Fruit fly (Drosophila melanogaster) whole organism, embryonic: Measurements from ENCODE around the gene Cpr67Fa2.

Experiments
- Ada2b ChIP-seq: fragments of 200-800 bp; sonication (Bioruptor generic); IDR thresholded peaks from 2 replicates; pipeline ENCODE4 v1.3.6; 2022; ENCODE audit warnings: missing biosample characterization, missing genetic modification characterization
- Asciz ChIP-seq: fragments of 200-800 bp; sonication (Bioruptor generic); optimal IDR thresholded peaks from 2 replicates; lab custom pipeline; 2017; ENCODE audit warnings: missing biosample characterization, mild to moderate bottlenecking, missing genetic modification characterization, missing genetic modification reagents
- BtbVII ChIP-seq: fragments of 200-800 bp; sonication (Bioruptor generic); optimal IDR thresholded peaks from 3 replicates; lab custom pipeline; 2017; ENCODE audit warnings: missing biosample characterization, mild to moderate bottlenecking, missing genetic modification characterization
- CG10979 ChIP-seq: fragments of 200-800 bp; sonication (Bioruptor generic); optimal IDR thresholded peaks from 2 replicates; lab custom pipeline; 2018; ENCODE audit warnings: missing biosample characterization, mild to moderate bottlenecking, missing genetic modification characterization, moderate library complexity
- CG11504 ChIP-seq: fragments of 200-800 bp; sonication (Bioruptor generic); optimal IDR thresholded peaks from 3 replicates; lab custom pipeline; 2019; ENCODE audit warnings: missing biosample characterization, mild to moderate bottlenecking, missing genetic modification characterization, moderate library complexity
- CG11723 ChIP-seq: fragments of 200-800 bp; sonication (Bioruptor generic); optimal IDR thresholded peaks from 2 replicates; lab custom pipeline; 2017; ENCODE audit warnings: missing biosample characterization, mild to moderate bottlenecking, missing genetic modification characterization
- CG12299 ChIP-seq: fragments of 200-800 bp; sonication (Bioruptor generic); optimal IDR thresholded peaks from 2 replicates; lab custom pipeline; 2018; ENCODE audit warnings: missing biosample characterization, mild to moderate bottlenecking, missing genetic modification characterization
- CG13287 ChIP-seq: fragments of 200-800 bp; sonication (Bioruptor generic); IDR thresholded peaks from 2 replicates; pipeline ENCODE4 v1.3.6; 2022; ENCODE audit warnings: missing biosample characterization, missing genetic modification characterization; ENCODE audit not compliant: partially characterized antibody
- CG13775 ChIP-seq: fragments of 200-800 bp; sonication (Bioruptor generic); optimal IDR thresholded peaks from 3 replicates; lab custom pipeline; 2017; ENCODE audit warnings: missing biosample characterization, mild to moderate bottlenecking, missing genetic modification characterization
- CG15514 ChIP-seq: fragments of 200-800 bp; sonication (Bioruptor generic); optimal IDR thresholded peaks from 3 replicates; lab custom pipeline; 2017; ENCODE audit warnings: missing biosample characterization, missing genetic modification characterization, mild to moderate bottlenecking, moderate library complexity, missing genetic modification reagents
- CG17359 ChIP-seq: fragments of 200-800 bp; sonication (Bioruptor generic); optimal IDR thresholded peaks from 3 replicates; lab custom pipeline; 2018; ENCODE audit warnings: missing biosample characterization, mild to moderate bottlenecking, missing genetic modification characterization, moderate library complexity
- CG18619 ChIP-seq: fragments of 200-800 bp; sonication (Bioruptor generic); optimal IDR thresholded peaks from 3 replicates; lab custom pipeline; 2017; ENCODE audit warnings: missing biosample characterization, mild to moderate bottlenecking, missing genetic modification characterization
- CG2120 ChIP-seq: fragments of 200-800 bp; sonication (Bioruptor generic); optimal IDR thresholded peaks from 3 replicates; lab custom pipeline; 2016; ENCODE audit warnings: missing biosample characterization, missing genetic modification characterization
- CG3995 ChIP-seq: fragments of 200-800 bp; sonication (Bioruptor generic); optimal IDR thresholded peaks from 3 replicates; lab custom pipeline; 2016; ENCODE audit warnings: missing biosample characterization, missing genetic modification characterization
- CG6854 ChIP-seq: fragments of 200-800 bp; sonication (Bioruptor generic); optimal IDR thresholded peaks from 3 replicates; lab custom pipeline; 2017; ENCODE audit warnings: missing biosample characterization, mild to moderate bottlenecking, missing genetic modification characterization
- CG7963 ChIP-seq: fragments of 200-800 bp; sonication (Bioruptor generic); IDR thresholded peaks from 3 replicates; pipeline ENCODE4 v1.3.6; 2022; ENCODE audit warnings: missing biosample characterization, missing genetic modification characterization; ENCODE audit not compliant: partially characterized antibody
- CG8765 ChIP-seq: fragments of 200-800 bp; sonication (Bioruptor generic); IDR thresholded peaks from 2 replicates; pipeline ENCODE4 v1.3.6; 2022; ENCODE audit warnings: missing biosample characterization, missing genetic modification characterization
- CTCF ChIP-seq: fragments of 200-800 bp; sonication (Bioruptor generic); optimal IDR thresholded peaks from 2 replicates; lab custom pipeline; 2017; ENCODE audit warnings: missing biosample characterization, mild to moderate bottlenecking, missing genetic modification characterization, moderate library complexity
- Drgx ChIP-seq: fragments of 200-800 bp; sonication (Bioruptor generic); IDR thresholded peaks from 2 replicates; pipeline ENCODE4 v1.3.6; 2022; ENCODE audit warnings: missing biosample characterization, missing genetic modification characterization
- Ets65A ChIP-seq: fragments of 200-800 bp; sonication (Bioruptor generic); peaks from one replicate; lab custom pipeline; 2016; ENCODE audit warnings: missing biosample characterization, missing genetic modification characterization
- Hr39 ChIP-seq: fragments of >200 bp; optimal IDR thresholded peaks from 2 replicates; lab custom pipeline; 2017
- Lhr ChIP-seq: fragments of 200-800 bp; sonication (Bioruptor generic); optimal IDR thresholded peaks from 3 replicates; lab custom pipeline; 2017; ENCODE audit warnings: mild to moderate bottlenecking, missing biosample characterization, missing genetic modification reagents, missing genetic modification characterization
- Med ChIP-seq: fragments of 200-800 bp; sonication (Bioruptor generic); peaks from one replicate; lab custom pipeline; 2016; ENCODE audit warnings: missing biosample characterization, missing genetic modification characterization, mild to moderate bottlenecking, inconsistent platforms, moderate library complexity
- NC2β ChIP-seq: fragments of 200-800 bp; sonication (Bioruptor generic); optimal IDR thresholded peaks from 2 replicates; lab custom pipeline; 2016; ENCODE audit warnings: missing biosample characterization, missing genetic modification characterization
- NFAT ChIP-seq: fragments of 200-800 bp; sonication (Bioruptor generic); IDR thresholded peaks from 2 replicates; pipeline ENCODE4 v1.3.6; 2022; ENCODE audit warnings: missing biosample characterization, missing genetic modification characterization
- az2 ChIP-seq: fragments of 200-800 bp; sonication (Bioruptor generic); optimal IDR thresholded peaks from 3 replicates; lab custom pipeline; 2016; ENCODE audit warnings: missing biosample characterization, missing genetic modification characterization
- bab2 ChIP-seq: fragments of 200-800 bp; sonication (Bioruptor generic); optimal IDR thresholded peaks from 2 replicates; lab custom pipeline; 2016; ENCODE audit warnings: missing biosample characterization, missing genetic modification characterization
- bsh ChIP-seq, 2 experiments: fragments of 200-800 bp; sonication (Bioruptor generic); optimal IDR thresholded peaks; 2 replicates each; lab custom pipeline; 2017 to 2018; ENCODE audit warnings: mild to moderate bottlenecking in 2 of 2, missing biosample characterization in 2 of 2, missing genetic modification characterization in 2 of 2, moderate library complexity in 1 of 2
- chm ChIP-seq: fragments of 200-800 bp; sonication (Bioruptor generic); IDR thresholded peaks from 2 replicates; pipeline ENCODE4 v1.3.6; 2022; ENCODE audit warnings: missing biosample characterization, missing genetic modification characterization
- ci ChIP-seq: fragments of 200-800 bp; sonication (Bioruptor generic); IDR thresholded peaks from 3 replicates; pipeline ENCODE4 v1.3.6; 2022; ENCODE audit warnings: missing biosample characterization, missing genetic modification characterization
- disco-r ChIP-seq: fragments of 200-800 bp; sonication (Bioruptor generic); optimal IDR thresholded peaks from 2 replicates; lab custom pipeline; 2016; ENCODE audit warnings: missing biosample characterization, missing genetic modification characterization
- klu ChIP-seq: fragments of 200-800 bp; sonication (Bioruptor generic); IDR thresholded peaks from 2 replicates; pipeline ENCODE4 v1.3.6; 2022; ENCODE audit warnings: missing biosample characterization, missing genetic modification characterization
- lmd ChIP-seq: fragments of 200-800 bp; sonication (Bioruptor generic); IDR thresholded peaks from 2 replicates; pipeline ENCODE4 v1.3.6; 2022; ENCODE audit warnings: missing biosample characterization, missing genetic modification characterization
- nmo ChIP-seq: fragments of 200-800 bp; sonication (Bioruptor generic); optimal IDR thresholded peaks from 2 replicates; lab custom pipeline; 2018; ENCODE audit warnings: missing biosample characterization, mild to moderate bottlenecking, missing genetic modification characterization, moderate library complexity
- otp ChIP-seq: fragments of 200-800 bp; sonication (Bioruptor generic); IDR thresholded peaks from 3 replicates; pipeline ENCODE4, ENCODE4 v1.3.6; 2022; ENCODE audit warnings: missing biosample characterization, missing genetic modification characterization
- sens ChIP-seq: fragments of 200-800 bp; sonication (Bioruptor generic); peaks from one replicate; lab custom pipeline; 2016; ENCODE audit warnings: missing biosample characterization, missing genetic modification characterization
- seq ChIP-seq: fragments of 200-800 bp; sonication (Bioruptor generic); IDR thresholded peaks from 2 replicates; pipeline ENCODE4 v1.3.6; 2022; ENCODE audit warnings: missing biosample characterization, missing genetic modification characterization
- sr ChIP-seq: fragments of 200-800 bp; sonication (Bioruptor generic); IDR thresholded peaks from 3 replicates; pipeline ENCODE4 v1.3.6; 2022; ENCODE audit warnings: missing biosample characterization, missing genetic modification characterization
- tin ChIP-seq: fragments of 200-800 bp; sonication (Bioruptor generic); optimal IDR thresholded peaks from 3 replicates; lab custom pipeline; 2016; ENCODE audit warnings: missing biosample characterization, missing genetic modification characterization

Gene Cpr67Fa2

dm6 chr3L:10904770-10905169 is 13.3 kb downstream of the Cpr67Fa2 start (continued):
- TF ChIP-seq NC2β (GFP tag; lab: Kevin White, UChicago): no peak
- no peak for TF ChIP-seq sr (GFP tag; lab: Robert Waterston, UW)
- TF ChIP-seq CG11504 (tag; lab: Kevin White, UChicago): peak; percentile 51
- TF ChIP-seq BtbVII: no peak
- no peak for TF ChIP-seq seq (GFP tag; lab: Robert Waterston, UW)
- TF ChIP-seq CG6854 (GFP tag; lab: Kevin White, UChicago): no peak
- TF ChIP-seq klu (GFP tag; lab: Robert Waterston, UW): no peak
- TF ChIP-seq CG15514 (GFP tag; lab: Kevin White, UChicago): no peak
- no peak for TF ChIP-seq CG13775 (GFP tag; lab: Kevin White, UChicago)
- TF ChIP-seq disco-r: no peak
- TF ChIP-seq az2 (GFP tag; lab: Kevin White, UChicago): no peak
- no peak for TF ChIP-seq CG18619 (GFP tag; lab: Kevin White, UChicago)
- TF ChIP-seq CG10979 (tag; lab: Kevin White, UChicago): peak; percentile 20
- peak; percentile 11 for TF ChIP-seq CG17359
- TF ChIP-seq Ada2b (GFP tag; lab: Robert Waterston, UW): peak; percentile 24; the same call in 1 of the 2 replicates
- peak; percentile 9 for TF ChIP-seq nmo (GFP tag; lab: Kevin White, UChicago)
- no peak for TF ChIP-seq Lhr (GFP tag; lab: Kevin White, UChicago)
- no peak for TF ChIP-seq CG8765 (GFP tag; lab: Robert Waterston, UW)

DNA sequence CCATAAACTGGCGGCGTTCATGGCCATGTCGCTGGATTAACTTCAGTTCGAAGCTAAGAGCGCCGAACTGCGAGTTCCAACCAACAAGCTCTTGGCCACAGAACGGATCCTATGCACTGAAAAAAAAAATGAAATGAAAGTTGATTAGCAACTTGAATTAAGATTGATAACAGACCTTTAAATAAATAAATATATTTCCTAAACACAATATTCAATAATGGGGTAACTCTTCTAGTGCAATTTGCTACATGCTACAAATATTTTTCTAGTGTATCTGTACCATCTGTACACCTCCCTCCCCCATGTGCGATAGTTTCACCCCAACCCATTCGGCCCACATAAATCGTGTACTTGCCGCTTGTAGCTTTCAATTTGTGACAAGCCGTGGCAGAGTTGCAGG is 18.1 kb downstream of the Cpr67Fa2 start:
- TF ChIP-seq CG13287 (GFP tag; lab: Robert Waterston, UW): no peak
- no peak for TF ChIP-seq bab2 (GFP tag; lab: Kevin White, UChicago)
- TF ChIP-seq Hr39: no peak
- no peak for TF ChIP-seq chm (GFP tag; lab: Robert Waterston, UW)
- no peak for TF ChIP-seq Asciz (GFP tag; lab: Kevin White, UChicago)
- TF ChIP-seq sens (GFP tag; lab: Kevin White, UChicago): peak; percentile 20
- no peak for TF ChIP-seq tin (GFP tag; lab: Kevin White, UChicago)

dm6 chr3L:10913214-10913613 is 21.7 kb downstream of the Cpr67Fa2 start:
- TF ChIP-seq CG11723 (GFP tag; lab: Kevin White, UChicago): no peak
- no peak for TF ChIP-seq otp
- peak; percentile 88 for TF ChIP-seq Drgx (GFP tag; lab: Robert Waterston, UW)
- TF ChIP-seq Med (GFP tag; lab: Kevin White, UChicago): peak; percentile 3
- TF ChIP-seq CG7963: no peak
- TF ChIP-seq ci (GFP tag; lab: Robert Waterston, UW): 0 out of 3 replicates have a peak, but pooled peaks have one; percentile 19
- TF ChIP-seq CG12299 (tag; lab: Kevin White, UChicago): no peak
- TF ChIP-seq lmd (GFP tag; lab: Robert Waterston, UW): peak; percentile 17; the same call in 1 of the 2 replicates
- peak; percentile 32 for TF ChIP-seq Ets65A
- TF ChIP-seq sens (GFP tag; lab: Kevin White, UChicago): peak; percentile 3
- peak in 1 of 2 experiments; percentile 14 for TF ChIP-seq bsh (GFP tag; optimal IDR thresholded peaks at IDR 0.05; lab: Kevin White, UChicago)
- TF ChIP-seq CG3995 (GFP tag; lab: Kevin White, UChicago): no peak
- no peak for TF ChIP-seq CG2120 (GFP tag; lab: Kevin White, UChicago)

DNA sequence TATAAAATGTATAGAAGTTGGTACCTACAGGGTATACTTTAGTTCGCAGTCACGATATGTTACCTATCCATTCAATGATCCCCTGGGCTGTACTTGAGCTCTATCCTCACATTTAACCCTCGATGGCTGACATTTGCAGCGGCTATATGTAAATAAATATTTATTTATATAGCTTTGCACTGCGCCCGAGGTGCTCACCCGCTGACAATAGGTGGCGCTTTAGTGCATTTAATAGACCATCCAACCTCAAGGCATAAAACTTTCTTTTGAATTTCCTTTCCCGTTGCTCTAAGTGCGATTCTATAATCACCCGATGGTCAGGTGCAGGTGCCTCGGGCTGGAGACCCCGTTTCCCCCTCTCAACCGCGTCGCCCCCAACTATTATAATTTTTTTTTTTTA is 25.7 kb downstream of the Cpr67Fa2 start:
- TF ChIP-seq NFAT (GFP tag; lab: Robert Waterston, UW) (no peak), CTCF (GFP tag; lab: Kevin White, UChicago) (peak; percentile 73)
